Worm (Caenorhabditis elegans): Measurements from ENCODE around the gene W09B6.4.

ce11 chrII:1132750-1133149 lies 7.9 kb downstream of the W09B6.4 start:
- TF ChIP-seq him-1 (tag; optimal IDR thresholded peaks at IDR 0.05), result no peak
- no peak for TF ChIP-seq W03F9.2 (tag; optimal IDR thresholded peaks at IDR 0.05)
- TF ChIP-seq dao-5 (tag; optimal IDR thresholded peaks at IDR 0.05), result no peak
